Fruit fly (Drosophila melanogaster): ENCODE results near the gene pll.

pll gene

dm6 chr3R:27208724-27209343 lies 44.1 kb downstream of the pll start (continued):
- TF ChIP-seq CG3847 (GFP tag; IDR thresholded peaks at IDR 0.05) (peak; percentile 36), Ets65A (GFP tag) (no peak), CG6272 (GFP tag; IDR thresholded peaks at IDR 0.05) (no peak), Dbx (GFP tag; IDR thresholded peaks at IDR 0.05) (0 out of 3 replicates have a peak, but pooled peaks have one; percentile 42), CG17328 (GFP tag; IDR thresholded peaks at IDR 0.05) (peak; percentile 47; the same call in 1 of the 2 replicates), CG12155 (GFP tag; optimal IDR thresholded peaks at IDR 0.05) (no peak), CG3838 (GFP tag; optimal IDR thresholded peaks at IDR 0.05) (no peak), stwl (tag; optimal IDR thresholded peaks at IDR 0.05) (no peak), repo (GFP tag; optimal IDR thresholded peaks at IDR 0.05) (peak; percentile 21), Neu2 (GFP tag; optimal IDR thresholded peaks at IDR 0.05; ENCODE audit: borderline replicate concordance) (no peak), btn (GFP tag; optimal IDR thresholded peaks at IDR 0.05) (peak; percentile 36), nmo (GFP tag; optimal IDR thresholded peaks at IDR 0.05) (no peak), Hey (tag; optimal IDR thresholded peaks at IDR 0.05) (no peak), maf-S (GFP tag; optimal IDR thresholded peaks at IDR 0.05) (peak; percentile 37), al (GFP tag; IDR thresholded peaks at IDR 0.05) (peak; percentile 31; the same call in 1 of the 2 replicates), CG4282 (GFP tag; optimal IDR thresholded peaks at IDR 0.05) (no peak), abd-A (tag; optimal IDR thresholded peaks at IDR 0.05) (no peak), klu (GFP tag; IDR thresholded peaks at IDR 0.05) (0 out of 2 replicates have a peak, but pooled peaks have one; percentile 42), Tbp (GFP tag; optimal IDR thresholded peaks at IDR 0.05) (no peak), CG11560 (tag; IDR thresholded peaks at IDR 0.05) (no peak), gcm2 (GFP tag; optimal IDR thresholded peaks at IDR 0.05) (no peak), fu2 (GFP tag; optimal IDR thresholded peaks at IDR 0.05) (no peak), Sin3A (optimal IDR thresholded peaks at IDR 0.05) (no peak), CG10274 (GFP tag; optimal IDR thresholded peaks at IDR 0.05) (no peak), bowl (GFP tag; IDR thresholded peaks at IDR 0.05) (no peak), HLH54F (GFP tag; optimal IDR thresholded peaks at IDR 0.05) (no peak), D (optimal IDR thresholded peaks at IDR 0.05) (no peak), D (GFP tag; optimal IDR thresholded peaks at IDR 0.05) (peak; percentile 70), zf30C (GFP tag; optimal IDR thresholded peaks at IDR 0.05) (no peak), cad (GFP tag; optimal IDR thresholded peaks at IDR 0.05) (no peak), CG8089 (GFP tag; optimal IDR thresholded peaks at IDR 0.05) (peak; percentile 50), sqz (GFP tag; optimal IDR thresholded peaks at IDR 0.05) (peak; percentile 1), GATAe (GFP tag; conservative IDR thresholded peaks at IDR 0.05) (no peak), hth (optimal IDR thresholded peaks at IDR 0.05) (no peak), knrl (GFP tag; IDR thresholded peaks at IDR 0.05; ENCODE audit: partially characterized antibody) (no peak), Sry-δ (GFP tag; optimal IDR thresholded peaks at IDR 0.05) (peak; percentile 19), dysf (GFP tag; IDR thresholded peaks at IDR 0.05) (peak; percentile 6; the same call in 1 of the 3 replicates), CG11723 (GFP tag; optimal IDR thresholded peaks at IDR 0.05) (peak; percentile 34), mam (GFP tag; optimal IDR thresholded peaks at IDR 0.05) (no peak), Atf6 (GFP tag; IDR thresholded peaks at IDR 0.05) (no peak), CG11696 (GFP tag; IDR thresholded peaks at IDR 0.05) (no peak; the same call in 1 of the 2 replicates), sob (GFP tag; IDR thresholded peaks at IDR 0.05) (peak; percentile 49; the same call in 1 of the 2 replicates), CG9727 (GFP tag; optimal IDR thresholded peaks at IDR 0.05) (peak; percentile 69), Ravus (GFP tag; IDR thresholded peaks at IDR 0.05) (no peak), B-H1 (GFP tag; IDR thresholded peaks at IDR 0.05) (peak; percentile 33; the same call in 1 of the 3 replicates), ara (GFP tag; IDR thresholded peaks at IDR 0.05) (peak; percentile 69), inv (GFP tag; IDR thresholded peaks at IDR 0.05; ENCODE audit: partially characterized antibody) (no peak), dmrt99B (tag; optimal IDR thresholded peaks at IDR 0.05) (peak; percentile 44), lmd (GFP tag; IDR thresholded peaks at IDR 0.05) (no peak), CG4854 (GFP tag; optimal IDR thresholded peaks at IDR 0.05) (no peak), CG1647 (GFP tag; optimal IDR thresholded peaks at IDR 0.05) (peak; percentile 6), H2.0 (GFP tag; IDR thresholded peaks at IDR 0.05) (0 out of 2 replicates have a peak, but pooled peaks have one; percentile 38), ci (GFP tag; IDR thresholded peaks at IDR 0.05) (peak; percentile 67; the same call in 2 of the 3 replicates)

Data from whole organism, embryonic.